Worm (Caenorhabditis elegans) whole organism, early embryonic: Measurements from ENCODE around the gene bed-3.
"Not testable (repeated sequence)": the region's sequence is repeated elsewhere in the genome, so short reads cannot be mapped to it uniquely, and the experiment has no call there.

Experiments
- B0310.2 ChIP-seq: sonication (generic microtip); optimal IDR thresholded peaks from 2 replicates; lab custom pipeline; 2016; ENCODE audit warnings: mild to moderate bottlenecking, missing genetic modification characterization, missing compliant biosample characterization
- F13C5.2 ChIP-seq: sonication (generic microtip); optimal IDR thresholded peaks from 2 replicates; lab custom pipeline; 2017; ENCODE audit warnings: mild to moderate bottlenecking, missing genetic modification characterization, inconsistent platforms, missing compliant biosample characterization
- aly-1 ChIP-seq: sonication (generic microtip); optimal IDR thresholded peaks from 2 replicates; lab custom pipeline; 2016; ENCODE audit warnings: missing genetic modification characterization, missing compliant biosample characterization
- ama-1 ChIP-seq: fragments of 150-350 bp; optimal IDR thresholded peaks from 2 replicates; lab custom pipeline; 2014
- ceh-13 ChIP-seq: fragments of 200-800 bp; sonication (Bioruptor generic); optimal IDR thresholded peaks from 2 replicates; lab custom pipeline; 2018; ENCODE audit warnings: mild to moderate bottlenecking, missing genetic modification characterization, missing compliant biosample characterization
- ceh-36 ChIP-seq: sonication (generic microtip); optimal IDR thresholded peaks from 2 replicates; lab custom pipeline; 2016; ENCODE audit warnings: missing genetic modification characterization, inconsistent platforms, missing compliant biosample characterization
- ets-7 ChIP-seq: sonication (generic microtip); optimal IDR thresholded peaks from 2 replicates; lab custom pipeline; 2016; ENCODE audit warnings: missing genotype, missing genetic modification characterization, missing compliant biosample characterization
- flt-1 ChIP-seq: fragments of 200-800 bp; sonication (Bioruptor generic); IDR thresholded peaks from 2 replicates; pipeline ENCODE4 v1.3.6; 2022; ENCODE audit warnings: missing genetic modification characterization, missing compliant biosample characterization
- hmbx-1 ChIP-seq: sonication (generic microtip); optimal IDR thresholded peaks from 2 replicates; lab custom pipeline; 2016; ENCODE audit warnings: mild to moderate bottlenecking, missing genetic modification characterization, missing compliant biosample characterization
- hmg-4 ChIP-seq: fragments of 200-800 bp; sonication (Bioruptor generic); optimal IDR thresholded peaks from 2 replicates; lab custom pipeline; 2018; ENCODE audit warnings: mild to moderate bottlenecking, missing genetic modification characterization, missing compliant biosample characterization
- hnd-1 ChIP-seq: sonication (generic microtip); optimal IDR thresholded peaks from 2 replicates; lab custom pipeline; 2016; ENCODE audit warnings: missing genetic modification characterization, missing compliant biosample characterization
- pes-1 ChIP-seq: fragments of 200-800 bp; sonication (Bioruptor generic); IDR thresholded peaks from 2 replicates; pipeline ENCODE4 v1.3.6; 2022; ENCODE audit warnings: missing genetic modification reagents, missing genetic modification characterization, missing compliant biosample characterization
- scrt-1 ChIP-seq: fragments of 200-800 bp; sonication (Bioruptor generic); IDR thresholded peaks from 2 replicates; pipeline ENCODE4 v1.3.6; 2022; ENCODE audit warnings: missing genetic modification characterization, missing compliant biosample characterization
- sea-1 ChIP-seq: fragments of 200-800 bp; sonication (Bioruptor generic); conservative IDR thresholded peaks from 2 replicates; pipeline ENCODE4 v1.3.6; 2022; ENCODE audit warnings: missing genetic modification characterization, missing compliant biosample characterization
- tbx-11 ChIP-seq: fragments of 200-800 bp; sonication (Bioruptor generic); IDR thresholded peaks from 2 replicates; pipeline ENCODE4 v1.3.6; 2022; ENCODE audit warnings: missing genetic modification characterization, missing compliant biosample characterization
- tbx-37 ChIP-seq: fragments of 200-800 bp; sonication (Bioruptor generic); conservative IDR thresholded peaks from 2 replicates; pipeline ENCODE4 v1.3.6; 2022; ENCODE audit warnings: missing genetic modification reagents, missing genetic modification characterization, missing compliant biosample characterization
- tra-4 ChIP-seq: sonication (generic microtip); optimal IDR thresholded peaks from 2 replicates; lab custom pipeline; 2017; ENCODE audit warnings: missing genetic modification characterization, missing compliant biosample characterization

Gene bed-3

ce11 chrIV:9884257-9884656, 32.1 kb upstream of the bed-3 start, which contains the start of the genes prp-18 and mccc-1:
Gene prp-18, minus strand, starts transcription at chrIV:9884383.
Gene mccc-1, plus strand, starts transcription at chrIV:9884570.
- no peak for TF ChIP-seq sea-1 (GFP tag; lab: Robert Waterston, UW)
- TF ChIP-seq flt-1 (GFP tag; lab: Robert Waterston, UW) = no peak
- no peak for TF ChIP-seq pes-1 (GFP tag; lab: Robert Waterston, UW)
- TF ChIP-seq aly-1 (tag; lab: Kevin White, UChicago) = no peak
- TF ChIP-seq ceh-13 (GFP tag; lab: Kevin White, UChicago) = no peak
- TF ChIP-seq scrt-1 = no peak
- no peak for TF ChIP-seq ets-7 (tag; lab: Kevin White, UChicago)
- no peak for TF ChIP-seq B0310.2 (tag; lab: Kevin White, UChicago)
- TF ChIP-seq hnd-1 (tag; lab: Kevin White, UChicago) = no peak
- no peak for TF ChIP-seq ama-1 (lab: Kevin White, UChicago)
- TF ChIP-seq hmg-4 (GFP tag; lab: Kevin White, UChicago) = no peak
- no peak for TF ChIP-seq hmbx-1 (tag; lab: Kevin White, UChicago)

- TF ChIP-seq ets-7 (tag; lab: Kevin White, UChicago) (no peak), scrt-1 (no peak), hmg-4 (GFP tag; lab: Kevin White, UChicago) (no peak), F13C5.2 (tag; lab: Kevin White, UChicago) (no peak), ama-1 (lab: Kevin White, UChicago) (no peak), tbx-37 (GFP tag; lab: Robert Waterston, UW) (no peak), flt-1 (GFP tag; lab: Robert Waterston, UW) (no peak), ceh-13 (GFP tag; lab: Kevin White, UChicago) (no peak), tra-4 (no peak)
These were observed 26.5 kb upstream of the bed-3 start, which contains the start of gene ttbk-3 for ce11 chrIV:9889857-9890256. Gene ttbk-3, minus strand, starts transcription at chrIV:9889957.

- TF ChIP-seq sea-1 (GFP tag; lab: Robert Waterston, UW) = no peak
- no peak for TF ChIP-seq aly-1 (tag; lab: Kevin White, UChicago)
- TF ChIP-seq ets-7 (tag; lab: Kevin White, UChicago) = no peak
- no peak for TF ChIP-seq hnd-1 (tag; lab: Kevin White, UChicago)
- TF ChIP-seq tra-4 = no peak
- TF ChIP-seq scrt-1 = no peak
- no peak for TF ChIP-seq hmg-4 (GFP tag; lab: Kevin White, UChicago)
- TF ChIP-seq hmbx-1 (tag; lab: Kevin White, UChicago) = no peak
- TF ChIP-seq ceh-13 (GFP tag; lab: Kevin White, UChicago) = no peak
- no peak for TF ChIP-seq pes-1 (GFP tag; lab: Robert Waterston, UW)
- TF ChIP-seq ceh-36 = no peak
- no peak for TF ChIP-seq tbx-37 (GFP tag; lab: Robert Waterston, UW)
- TF ChIP-seq B0310.2 (tag; lab: Kevin White, UChicago) = no peak
- no peak for TF ChIP-seq ama-1 (lab: Kevin White, UChicago)
- TF ChIP-seq tbx-11 (GFP tag; lab: Robert Waterston, UW) = no peak
- no peak for TF ChIP-seq flt-1 (GFP tag; lab: Robert Waterston, UW)
- TF ChIP-seq F13C5.2 (tag; lab: Kevin White, UChicago) = no peak
These were observed 24.4 kb upstream of the bed-3 start, which contains the start of gene F32B6.4 for ce11 chrIV:9891938-9892337. Gene F32B6.4, minus strand, starts transcription at chrIV:9892038.

ce11 chrIV:9893649-9894048, 22.7 kb upstream of the bed-3 start, which contains the start of gene sss-1:
Gene sss-1, minus strand, starts transcription at chrIV:9893749.
- not testable (repeated sequence) for TF ChIP-seq ceh-36; scrt-1; B0310.2 (tag; lab: Kevin White, UChicago)

- not testable (repeated sequence) for TF ChIP-seq ama-1 (lab: Kevin White, UChicago); tra-4; flt-1 (GFP tag; lab: Robert Waterston, UW)
These were observed 22.0 kb upstream of the bed-3 start, which contains the start of gene msp-77 for ce11 chrIV:9894331-9894730. Gene msp-77, plus strand, starts transcription at chrIV:9894631.

ce11 chrIV:9895088-9895487, 21.2 kb upstream of the bed-3 start, which contains the start of gene ssp-32:
Gene ssp-32, plus strand, starts transcription at chrIV:9895388.
- TF ChIP-seq ceh-13 (GFP tag; lab: Kevin White, UChicago) = no peak
- TF ChIP-seq tbx-37 (GFP tag; lab: Robert Waterston, UW) = no peak
- TF ChIP-seq tra-4 = no peak
- no peak for TF ChIP-seq sea-1 (GFP tag; lab: Robert Waterston, UW)
- TF ChIP-seq aly-1 (tag; lab: Kevin White, UChicago) = no peak
- TF ChIP-seq tbx-11 (GFP tag; lab: Robert Waterston, UW) = no peak
- TF ChIP-seq ama-1 (lab: Kevin White, UChicago) = no peak

ce11 chrIV:9898712-9899111, 17.6 kb upstream of the bed-3 start, which contains the start of gene tbc-3:
Gene tbc-3, plus strand, starts transcription at chrIV:9899012.
- TF ChIP-seq pes-1 (GFP tag; lab: Robert Waterston, UW) = no peak
- TF ChIP-seq hmg-4 (GFP tag; lab: Kevin White, UChicago) = no peak
- no peak for TF ChIP-seq ceh-36
- no peak for TF ChIP-seq scrt-1
- TF ChIP-seq ama-1 (lab: Kevin White, UChicago) = no peak
- TF ChIP-seq ceh-13 (GFP tag; lab: Kevin White, UChicago) = no peak
- TF ChIP-seq hnd-1 (tag; lab: Kevin White, UChicago) = no peak
- TF ChIP-seq aly-1 (tag; lab: Kevin White, UChicago) = no peak
- TF ChIP-seq B0310.2 (tag; lab: Kevin White, UChicago) = no peak
- TF ChIP-seq F13C5.2 (tag; lab: Kevin White, UChicago) = no peak
- no peak for TF ChIP-seq hmbx-1 (tag; lab: Kevin White, UChicago)
- no peak for TF ChIP-seq tra-4

ce11 chrIV:9899227-9899626, 17.1 kb upstream of the bed-3 start:
- TF ChIP-seq aly-1 (tag; lab: Kevin White, UChicago) (no peak), sea-1 (GFP tag; lab: Robert Waterston, UW) (no peak), tbx-11 (GFP tag; lab: Robert Waterston, UW) (no peak), ceh-13 (GFP tag; lab: Kevin White, UChicago) (no peak), hnd-1 (tag; lab: Kevin White, UChicago) (no peak), hmbx-1 (tag; lab: Kevin White, UChicago) (no peak), tbx-37 (GFP tag; lab: Robert Waterston, UW) (no peak)
